Worm (Caenorhabditis elegans) whole organism, early embryonic: ENCODE measurements around the gene tyr-2.

ENCODE experiments used
- B0310.2 ChIP-seq: sonication (generic microtip); optimal IDR thresholded peaks from 2 replicates; lab custom pipeline; 2016; ENCODE audit warnings: mild to moderate bottlenecking, missing genetic modification characterization, missing compliant biosample characterization
- F13C5.2 ChIP-seq: sonication (generic microtip); optimal IDR thresholded peaks from 2 replicates; lab custom pipeline; 2017; ENCODE audit warnings: mild to moderate bottlenecking, missing genetic modification characterization, inconsistent platforms, missing compliant biosample characterization
- ama-1 ChIP-seq: fragments of 150-350 bp; optimal IDR thresholded peaks from 2 replicates; lab custom pipeline; 2014
- ceh-13 ChIP-seq: fragments of 200-800 bp; sonication (Bioruptor generic); optimal IDR thresholded peaks from 2 replicates; lab custom pipeline; 2018; ENCODE audit warnings: mild to moderate bottlenecking, missing genetic modification characterization, missing compliant biosample characterization
- ceh-36 ChIP-seq: sonication (generic microtip); optimal IDR thresholded peaks from 2 replicates; lab custom pipeline; 2016; ENCODE audit warnings: missing genetic modification characterization, inconsistent platforms, missing compliant biosample characterization
- ets-7 ChIP-seq: sonication (generic microtip); optimal IDR thresholded peaks from 2 replicates; lab custom pipeline; 2016; ENCODE audit warnings: missing genotype, missing genetic modification characterization, missing compliant biosample characterization
- flt-1 ChIP-seq: fragments of 200-800 bp; sonication (Bioruptor generic); IDR thresholded peaks from 2 replicates; pipeline ENCODE4 v1.3.6; 2022; ENCODE audit warnings: missing genetic modification characterization, missing compliant biosample characterization
- pes-1 ChIP-seq: fragments of 200-800 bp; sonication (Bioruptor generic); IDR thresholded peaks from 2 replicates; pipeline ENCODE4 v1.3.6; 2022; ENCODE audit warnings: missing genetic modification reagents, missing genetic modification characterization, missing compliant biosample characterization
- scrt-1 ChIP-seq: fragments of 200-800 bp; sonication (Bioruptor generic); IDR thresholded peaks from 2 replicates; pipeline ENCODE4 v1.3.6; 2022; ENCODE audit warnings: missing genetic modification characterization, missing compliant biosample characterization
- sea-1 ChIP-seq: fragments of 200-800 bp; sonication (Bioruptor generic); conservative IDR thresholded peaks from 2 replicates; pipeline ENCODE4 v1.3.6; 2022; ENCODE audit warnings: missing genetic modification characterization, missing compliant biosample characterization
- tbx-11 ChIP-seq: fragments of 200-800 bp; sonication (Bioruptor generic); IDR thresholded peaks from 2 replicates; pipeline ENCODE4 v1.3.6; 2022; ENCODE audit warnings: missing genetic modification characterization, missing compliant biosample characterization
- tra-4 ChIP-seq: sonication (generic microtip); optimal IDR thresholded peaks from 2 replicates; lab custom pipeline; 2017; ENCODE audit warnings: missing genetic modification characterization, missing compliant biosample characterization

- TF ChIP-seq ama-1 (lab: Kevin White, UChicago) (peak; percentile 31), ceh-13 (no peak), F13C5.2 (tag; lab: Kevin White, UChicago) (no peak), ceh-36 (tag; lab: Kevin White, UChicago) (no peak), pes-1 (GFP tag; lab: Robert Waterston, UW) (no peak), ets-7 (tag; lab: Kevin White, UChicago) (no peak), tbx-11 (GFP tag; lab: Robert Waterston, UW) (no peak), sea-1 (no peak), B0310.2 (tag; lab: Kevin White, UChicago) (no peak), flt-1 (GFP tag; lab: Robert Waterston, UW) (no peak), scrt-1 (GFP tag; lab: Robert Waterston, UW) (no peak), tra-4 (tag; lab: Kevin White, UChicago) (no peak)
Measured at ce11 chrIII:13722387-13723122, 21.5 kb upstream of the tyr-2 start.
